Fruit fly (Drosophila melanogaster) whole organism: Measurements from ENCODE around the gene RPA2.

Source experiments
- Dll ChIP-seq: fragments of >200 bp; optimal IDR thresholded peaks from 2 replicates; lab custom pipeline; 2017
- EcR ChIP-seq, 2 experiments: fragments of >200 bp; optimal IDR thresholded peaks; 2 replicates each; lab custom pipeline; 2017; ENCODE audit warnings: missing biosample characterization in 2 of 2, missing genetic modification characterization in 2 of 2, missing genetic modification reagents in 2 of 2
- pan ChIP-seq: fragments of >200 bp; optimal IDR thresholded peaks from 2 replicates; lab custom pipeline; 2017
- psq ChIP-seq: fragments of >200 bp; optimal IDR thresholded peaks from 2 replicates; lab custom pipeline; 2017
- usp ChIP-seq: fragments of >200 bp; optimal IDR thresholded peaks from 2 replicates; lab custom pipeline; 2017; ENCODE audit warnings: missing biosample characterization, missing genetic modification characterization, mixed read lengths

dm6 chr2L:20883624-20884220 lies 42.2 kb downstream of the RPA2 start:
- TF ChIP-seq psq (lab: Kevin White, UChicago) = no peak
- no peak for TF ChIP-seq pan (lab: Kevin White, UChicago)
- TF ChIP-seq Dll (lab: Kevin White, UChicago) = no peak
- no peak for TF ChIP-seq EcR (GFP tag; optimal IDR thresholded peaks at IDR 0.05; lab: Kevin White, UChicago)
- no peak for TF ChIP-seq usp
